Fruit fly (Drosophila melanogaster) whole organism, embryonic: ENCODE results near the gene CG6951.

Source experiments
- Antp ChIP-seq: fragments of 200-800 bp; sonication (Bioruptor generic); optimal IDR thresholded peaks from 3 replicates; lab custom pipeline; 2016; ENCODE audit warnings: missing biosample characterization, missing genetic modification characterization
- CG10321 ChIP-seq: fragments of 200-800 bp; sonication (Bioruptor generic); IDR thresholded peaks from 2 replicates; pipeline ENCODE4 v1.3.6; 2022; ENCODE audit warnings: missing biosample characterization, missing genetic modification characterization
- CG12155 ChIP-seq: fragments of 200-800 bp; sonication (Bioruptor generic); optimal IDR thresholded peaks from 3 replicates; lab custom pipeline; 2016; ENCODE audit warnings: missing biosample characterization, missing genetic modification characterization
- CG12219 ChIP-seq: fragments of 200-800 bp; sonication (Bioruptor generic); optimal IDR thresholded peaks from 3 replicates; lab custom pipeline; 2018; ENCODE audit warnings: missing biosample characterization, mild to moderate bottlenecking, missing genetic modification characterization
- CG13624 ChIP-seq: fragments of 200-800 bp; sonication (Bioruptor generic); optimal IDR thresholded peaks from 2 replicates; lab custom pipeline; 2016; ENCODE audit warnings: missing biosample characterization, missing genetic modification characterization
- CG33557 ChIP-seq: fragments of 200-800 bp; sonication (Bioruptor generic); optimal IDR thresholded peaks from 2 replicates; lab custom pipeline; 2019; ENCODE audit warnings: missing biosample characterization, mild to moderate bottlenecking, missing genetic modification characterization, moderate library complexity
- CG8478 ChIP-seq: fragments of >200 bp; optimal IDR thresholded peaks from 2 replicates; lab custom pipeline; 2018
- Oli ChIP-seq: fragments of 200-800 bp; sonication (Bioruptor generic); optimal IDR thresholded peaks from 2 replicates; lab custom pipeline; 2018; ENCODE audit warnings: missing biosample characterization, mild to moderate bottlenecking, missing genetic modification characterization, moderate library complexity
- Vsx1 ChIP-seq: fragments of 200-800 bp; sonication (Bioruptor generic); optimal IDR thresholded peaks from 2 replicates; lab custom pipeline; 2017; ENCODE audit warnings: missing biosample characterization, mild to moderate bottlenecking, missing genetic modification characterization, missing genetic modification reagents
- ac ChIP-seq: fragments of 200-800 bp; sonication (Bioruptor generic); optimal IDR thresholded peaks from 3 replicates; lab custom pipeline; 2017; ENCODE audit warnings: missing biosample characterization, mild to moderate bottlenecking, missing genetic modification characterization
- otp ChIP-seq: fragments of 200-800 bp; sonication (Bioruptor generic); IDR thresholded peaks from 3 replicates; pipeline ENCODE4, ENCODE4 v1.3.6; 2022; ENCODE audit warnings: missing biosample characterization, missing genetic modification characterization
- usp ChIP-seq: fragments of >200 bp; optimal IDR thresholded peaks from 2 replicates; lab custom pipeline; 2017; ENCODE audit warnings: missing biosample characterization, missing genetic modification characterization
- zen ChIP-seq: fragments of 200-800 bp; sonication (Bioruptor generic); optimal IDR thresholded peaks from 3 replicates; lab custom pipeline; 2018; ENCODE audit warnings: missing biosample characterization, mild to moderate bottlenecking, missing genetic modification characterization, moderate library complexity

dm6 chr3L:20192872-20193747, 48.0 kb upstream of the CG6951 start:
- TF ChIP-seq ac, result no peak
- no peak for TF ChIP-seq CG10321 (GFP tag; lab: Robert Waterston, UW)
- TF ChIP-seq Antp, result no peak
- no peak for TF ChIP-seq CG12219 (GFP tag; lab: Kevin White, UChicago)
- TF ChIP-seq CG12155 (GFP tag; lab: Kevin White, UChicago), result no peak
- no peak for TF ChIP-seq usp
- no peak for TF ChIP-seq zen (tag; lab: Kevin White, UChicago)
- no peak for TF ChIP-seq CG8478 (lab: Kevin White, UChicago)
- TF ChIP-seq Oli (tag; lab: Kevin White, UChicago), result no peak
- TF ChIP-seq otp, result no peak
- TF ChIP-seq CG13624, result no peak
- no peak for TF ChIP-seq CG33557
- TF ChIP-seq Vsx1 (GFP tag; lab: Kevin White, UChicago), result no peak
